Worm (Caenorhabditis elegans) whole organism, L4/young adult: ENCODE data around the gene ule-3.

ENCODE experiments used
- dao-5 ChIP-seq: sonication (generic microtip); optimal IDR thresholded peaks from 2 replicates; lab custom pipeline; 2016; ENCODE audit warnings: missing genotype, missing genetic modification characterization, moderate library complexity, missing compliant biosample characterization
- him-1 ChIP-seq: sonication (generic microtip); optimal IDR thresholded peaks from 2 replicates; lab custom pipeline; 2016; ENCODE audit warnings: missing genotype, missing genetic modification reagents, missing genetic modification characterization, missing compliant biosample characterization

ce11 chrV:10795494-10795893 lies 1.9 kb downstream of the ule-3 start, which contains the start of gene D1054.19:
- TF ChIP-seq him-1 (tag; lab: Kevin White, UChicago) (no peak), dao-5 (tag; lab: Kevin White, UChicago) (no peak)
